Worm (Caenorhabditis elegans) whole organism, L4 larva: ENCODE results near the gene fipr-15.

ENCODE experiments used
- F10B5.3 ChIP-seq: sonication (generic microtip); optimal IDR thresholded peaks from 2 replicates; lab custom pipeline; 2016; ENCODE audit warnings: mild to moderate bottlenecking, missing genetic modification characterization, missing compliant biosample characterization
- ceh-82 ChIP-seq: sonication (generic microtip); optimal IDR thresholded peaks from 2 replicates; lab custom pipeline; 2017; ENCODE audit warnings: missing biosample characterization, missing genetic modification characterization
- egl-27 ChIP-seq: sonication (generic microtip); optimal IDR thresholded peaks from 3 replicates; lab custom pipeline; 2017; ENCODE audit warnings: missing biosample characterization, missing genetic modification reagents, missing genetic modification characterization
- lsy-2 ChIP-seq, 2 experiments: fragments of 150-350 bp in 1 of 2; sonication (generic microtip) in 1 of 2; optimal IDR thresholded peaks; 2 replicates each; lab custom pipeline; 2014 to 2017; ENCODE audit warnings: missing biosample characterization in 2 of 2, missing genetic modification characterization in 2 of 2
- nhr-11 ChIP-seq: fragments of 150-350 bp; optimal IDR thresholded peaks from 2 replicates; lab custom pipeline; 2014; ENCODE audit warnings: missing biosample characterization, missing genetic modification characterization
- nhr-76 ChIP-seq: fragments of 150-350 bp; optimal IDR thresholded peaks from 2 replicates; lab custom pipeline; 2014; ENCODE audit warnings: missing biosample characterization, missing genetic modification characterization
- pha-4 ChIP-seq, 2 experiments: fragments of 150-350 bp in 1 of 2; fragments of 200-800 bp in 1 of 2; sonication (Bioruptor generic) in 1 of 2; IDR thresholded peaks in 1 of 2; optimal IDR thresholded peaks in 1 of 2; 2 replicates each; pipeline versions ENCODE4 v1.3.6 to Lab custom; 2014 to 2022; ENCODE audit warnings: missing genetic modification characterization in 2 of 2, missing genetic modification reagents in 2 of 2, missing biosample characterization in 1 of 2, missing compliant biosample characterization in 1 of 2
- sdz-12 ChIP-seq: fragments of 200-800 bp; sonication (Bioruptor generic); optimal IDR thresholded peaks from 2 replicates; lab custom pipeline; 2018; ENCODE audit warnings: mild to moderate bottlenecking, missing genetic modification characterization, missing compliant biosample characterization
- snpc-4 ChIP-seq: fragments of 150-350 bp; optimal IDR thresholded peaks from 2 replicates; lab custom pipeline; 2014; ENCODE audit warnings: missing biosample characterization, missing genetic modification characterization
- unc-62 ChIP-seq, 3 experiments: fragments of 150-350 bp in 1 of 3; sonication (generic microtip); optimal IDR thresholded peaks in 2 of 3; peaks in 1 of 3; 1 replicate in 1 of 3; 2 replicates in 2 of 3; lab custom pipeline; 2014 to 2017; ENCODE audit warnings: missing biosample characterization in 3 of 3, missing genetic modification characterization in 3 of 3, missing genetic modification reagents in 3 of 3, missing genotype in 1 of 3
- zag-1 ChIP-seq: fragments of 150-350 bp; optimal IDR thresholded peaks from 2 replicates; lab custom pipeline; 2014; ENCODE audit warnings: missing biosample characterization, missing genetic modification characterization
- ztf-11 ChIP-seq: fragments of 150-350 bp; optimal IDR thresholded peaks from 2 replicates; lab custom pipeline; 2014; ENCODE audit warnings: missing biosample characterization, missing genetic modification characterization

DNA sequence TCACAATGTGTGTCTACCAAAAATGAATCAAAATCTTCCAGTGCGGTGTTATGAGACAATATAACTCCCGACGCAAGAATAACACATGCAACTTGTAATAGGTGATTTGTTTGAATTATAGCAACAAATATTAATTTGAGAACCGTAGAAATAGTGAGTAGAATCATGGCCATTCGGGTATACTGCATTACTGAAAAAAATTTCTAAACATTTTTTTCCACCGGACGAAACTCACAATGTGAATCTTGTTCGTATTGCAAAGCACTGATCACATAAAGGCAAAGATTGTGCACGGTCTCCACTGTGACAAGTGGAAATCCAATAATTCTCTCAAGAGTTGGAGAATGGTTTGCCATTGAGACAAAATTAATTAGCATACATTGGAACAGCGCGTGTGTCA is 22.1 kb downstream of the fipr-15 start:
- TF ChIP-seq ceh-82 (tag; lab: Kevin White, UChicago) (no peak), zag-1 (tag; lab: Kevin White, UChicago) (no peak), lsy-2 (tag; optimal IDR thresholded peaks at IDR 0.05; lab: Kevin White, UChicago) (no peak), sdz-12 (no peak), pha-4 (GFP tag; IDR thresholded peaks at IDR 0.05; lab: Robert Waterston, UW) (no peak), pha-4 (tag; optimal IDR thresholded peaks at IDR 0.05; lab: Kevin White, UChicago) (no peak), nhr-11 (tag; lab: Kevin White, UChicago) (no peak), ztf-11 (tag; lab: Kevin White, UChicago) (no peak), unc-62 (GFP tag; optimal IDR thresholded peaks at IDR 0.05 in 1 of 2; lab: Kevin White, UChicago) (no peak), unc-62 (tag; optimal IDR thresholded peaks at IDR 0.05; lab: Kevin White, UChicago) (no peak), nhr-76 (tag; lab: Kevin White, UChicago) (no peak), F10B5.3 (tag; lab: Kevin White, UChicago) (no peak), snpc-4 (no peak), egl-27 (no peak)
